Worm (Caenorhabditis elegans) whole organism, late embryonic: Measurements from ENCODE around the gene B0218.5.

Experiments
- F13H6.1 ChIP-seq: sonication (generic microtip); optimal IDR thresholded peaks from 2 replicates; lab custom pipeline; 2016; ENCODE audit warnings: missing genetic modification characterization, missing compliant biosample characterization
- K02D7.2 ChIP-seq: sonication (generic microtip); optimal IDR thresholded peaks from 2 replicates; lab custom pipeline; 2017; ENCODE audit warnings: mild to moderate bottlenecking, missing genetic modification characterization, missing compliant biosample characterization
- K09A11.1 ChIP-seq: sonication (generic microtip); optimal IDR thresholded peaks from 2 replicates; lab custom pipeline; 2017; ENCODE audit warnings: antibody characterized with exemption, mild to moderate bottlenecking, missing genetic modification characterization, missing compliant biosample characterization; ENCODE audit not compliant: insufficient read depth
- T23F11.4 ChIP-seq: fragments of 200-800 bp; sonication (Bioruptor generic); optimal IDR thresholded peaks from 2 replicates; lab custom pipeline; 2018; ENCODE audit warnings: mild to moderate bottlenecking, missing genetic modification characterization, missing compliant biosample characterization
- Y22D7AL.16 ChIP-seq: sonication (generic microtip); optimal IDR thresholded peaks from 2 replicates; lab custom pipeline; 2016; ENCODE audit warnings: missing genetic modification characterization, missing compliant biosample characterization
- ahr-1 ChIP-seq: sonication (generic microtip); optimal IDR thresholded peaks from 2 replicates; lab custom pipeline; 2016; ENCODE audit warnings: missing genetic modification characterization, missing compliant biosample characterization
- ama-1 ChIP-seq: fragments of 150-350 bp; optimal IDR thresholded peaks from 2 replicates; lab custom pipeline; 2014
- ceh-14 ChIP-seq: sonication (generic microtip); optimal IDR thresholded peaks from 2 replicates; lab custom pipeline; 2016; ENCODE audit warnings: missing genotype, missing genetic modification characterization, missing compliant biosample characterization
- ceh-19 ChIP-seq: fragments of 200-800 bp; sonication (Bioruptor generic); optimal IDR thresholded peaks from 2 replicates; lab custom pipeline; 2018; ENCODE audit warnings: mild to moderate bottlenecking, missing genetic modification characterization, missing compliant biosample characterization
- ceh-2 ChIP-seq: sonication (generic microtip); optimal IDR thresholded peaks from 2 replicates; lab custom pipeline; 2016; ENCODE audit warnings: missing genotype, missing genetic modification characterization, missing compliant biosample characterization
- ceh-30 ChIP-seq: fragments of 150-350 bp; optimal IDR thresholded peaks from 2 replicates; lab custom pipeline; 2014; ENCODE audit warnings: missing biosample characterization, missing genetic modification characterization
- ceh-45 ChIP-seq: fragments of 200-800 bp; sonication (Bioruptor generic); IDR thresholded peaks from 2 replicates; pipeline ENCODE4 v1.3.6; 2022; ENCODE audit warnings: missing genetic modification reagents, missing genetic modification characterization, missing compliant biosample characterization
- ceh-6 ChIP-seq: fragments of 200-800 bp; sonication (Bioruptor generic); optimal IDR thresholded peaks from 2 replicates; lab custom pipeline; 2018; ENCODE audit warnings: mild to moderate bottlenecking, missing genetic modification characterization, missing compliant biosample characterization
- ceh-9 ChIP-seq: sonication (generic microtip); optimal IDR thresholded peaks from 2 replicates; lab custom pipeline; 2016; ENCODE audit warnings: mild to moderate bottlenecking, missing genetic modification characterization, inconsistent platforms, missing compliant biosample characterization
- che-1 ChIP-seq: sonication (generic microtip); optimal IDR thresholded peaks from 2 replicates; lab custom pipeline; 2016; ENCODE audit warnings: mild to moderate bottlenecking, missing genetic modification characterization, missing compliant biosample characterization
- elt-4 ChIP-seq: sonication (generic microtip); optimal IDR thresholded peaks from 2 replicates; lab custom pipeline; 2016; ENCODE audit warnings: missing genetic modification characterization, missing compliant biosample characterization
- fax-1 ChIP-seq: sonication (generic microtip); optimal IDR thresholded peaks from 2 replicates; lab custom pipeline; 2016; ENCODE audit warnings: missing genotype, missing genetic modification characterization, missing compliant biosample characterization
- fkh-10 ChIP-seq: fragments of 150-350 bp; optimal IDR thresholded peaks from 2 replicates; lab custom pipeline; 2014; ENCODE audit warnings: missing biosample characterization, missing genetic modification reagents, missing genetic modification characterization
- hlh-13 ChIP-seq: fragments of 200-800 bp; sonication (Bioruptor generic); optimal IDR thresholded peaks from 2 replicates; lab custom pipeline; 2018; ENCODE audit warnings: mild to moderate bottlenecking, missing genetic modification characterization, missing compliant biosample characterization
- hlh-15 ChIP-seq: sonication (generic microtip); optimal IDR thresholded peaks from 2 replicates; lab custom pipeline; 2016; ENCODE audit warnings: missing genetic modification characterization, missing compliant biosample characterization
- hlh-30 ChIP-seq: sonication (generic microtip); optimal IDR thresholded peaks from 2 replicates; lab custom pipeline; 2017; ENCODE audit warnings: antibody characterized with exemption, missing genetic modification characterization, missing compliant biosample characterization; ENCODE audit not compliant: insufficient read depth
- lin-11 ChIP-seq: fragments of 200-800 bp; sonication (Bioruptor generic); optimal IDR thresholded peaks from 2 replicates; lab custom pipeline; 2018; ENCODE audit warnings: mild to moderate bottlenecking, missing genetic modification characterization, missing compliant biosample characterization
- madf-2 ChIP-seq: sonication (generic microtip); optimal IDR thresholded peaks from 2 replicates; lab custom pipeline; 2017; ENCODE audit warnings: missing genetic modification characterization, missing compliant biosample characterization
- mec-3 ChIP-seq: sonication (generic microtip); optimal IDR thresholded peaks from 2 replicates; lab custom pipeline; 2016; ENCODE audit warnings: borderline replicate concordance, missing genetic modification characterization, missing compliant biosample characterization
- nfya-1 ChIP-seq: sonication (generic microtip); optimal IDR thresholded peaks from 2 replicates; lab custom pipeline; 2017; ENCODE audit warnings: missing genetic modification characterization, mild to moderate bottlenecking, missing compliant biosample characterization, antibody characterized with exemption, moderate library complexity
- npax-4 ChIP-seq: sonication (generic microtip); optimal IDR thresholded peaks from 2 replicates; lab custom pipeline; 2016; ENCODE audit warnings: missing genetic modification characterization, missing compliant biosample characterization
- pha-4 ChIP-seq: fragments of 150-350 bp; optimal IDR thresholded peaks from 2 replicates; lab custom pipeline; 2018; ENCODE audit warnings: missing biosample characterization, missing genetic modification reagents, missing genetic modification characterization
- pros-1 ChIP-seq: fragments of 150-350 bp; optimal IDR thresholded peaks from 2 replicates; lab custom pipeline; 2014; ENCODE audit warnings: missing biosample characterization, missing genetic modification reagents, missing genetic modification characterization
- ref-2 ChIP-seq: sonication (generic microtip); optimal IDR thresholded peaks from 2 replicates; lab custom pipeline; 2016; ENCODE audit warnings: missing genetic modification characterization, missing compliant biosample characterization
- sdc-2 ChIP-seq: sonication (generic microtip); optimal IDR thresholded peaks from 2 replicates; lab custom pipeline; 2016; ENCODE audit warnings: missing genotype, missing genetic modification characterization, missing compliant biosample characterization
- syd-9 ChIP-seq: sonication (generic microtip); optimal IDR thresholded peaks from 2 replicates; lab custom pipeline; 2016; ENCODE audit warnings: mild to moderate bottlenecking, missing genetic modification characterization, moderate library complexity, missing compliant biosample characterization
- tbx-2 ChIP-seq: sonication (generic microtip); optimal IDR thresholded peaks from 2 replicates; lab custom pipeline; 2016; ENCODE audit warnings: missing genetic modification characterization, missing compliant biosample characterization
- tbx-7 ChIP-seq: sonication (generic microtip); optimal IDR thresholded peaks from 2 replicates; lab custom pipeline; 2016; ENCODE audit warnings: missing genotype, missing genetic modification characterization, missing compliant biosample characterization
- unc-3 ChIP-seq, 2 experiments: fragments of 200-800 bp in 1 of 2; sonication (Bioruptor generic) in 1 of 2; sonication (generic microtip) in 1 of 2; conservative IDR thresholded peaks in 1 of 2; optimal IDR thresholded peaks in 1 of 2; 2 replicates each; pipeline versions ENCODE4 v1.3.6 to Lab custom; 2016 to 2022; ENCODE audit warnings: missing compliant biosample characterization in 2 of 2, missing genetic modification characterization in 2 of 2, missing genetic modification reagents in 1 of 2
- zip-5 ChIP-seq: sonication (generic microtip); optimal IDR thresholded peaks from 2 replicates; lab custom pipeline; 2016; ENCODE audit warnings: missing genetic modification characterization, missing compliant biosample characterization
- ztf-16 ChIP-seq: sonication (generic microtip); optimal IDR thresholded peaks from 2 replicates; lab custom pipeline; 2017; ENCODE audit warnings: missing genetic modification characterization, missing compliant biosample characterization

B0218.5 gene

ce11 chrIV:8154966-8155365 is 2.1 kb downstream of the B0218.5 start:
- TF ChIP-seq lin-11 (no peak), ceh-2 (tag; lab: Kevin White, UChicago) (no peak), che-1 (tag; lab: Kevin White, UChicago) (no peak), ceh-30 (tag; lab: Kevin White, UChicago) (no peak), mec-3 (tag; lab: Kevin White, UChicago) (no peak), F13H6.1 (tag; lab: Kevin White, UChicago) (no peak), ceh-45 (no peak), nfya-1 (tag; lab: Kevin White, UChicago) (no peak), T23F11.4 (GFP tag; lab: Kevin White, UChicago) (no peak), pros-1 (tag; lab: Kevin White, UChicago) (no peak), ceh-9 (tag; lab: Kevin White, UChicago) (no peak), ceh-19 (GFP tag; lab: Kevin White, UChicago) (no peak), hlh-13 (GFP tag; lab: Kevin White, UChicago) (no peak), tbx-7 (no peak), ceh-6 (GFP tag; lab: Kevin White, UChicago) (no peak)
- TF ChIP-seq, all 69 proteins: peak for 0

ce11 chrIV:8153163-8153562 is 3.9 kb downstream of the B0218.5 start:
- TF ChIP-seq ceh-14 (no peak), zip-5 (tag; lab: Kevin White, UChicago) (no peak), F13H6.1 (tag; lab: Kevin White, UChicago) (no peak), pha-4 (tag; lab: Kevin White, UChicago) (no peak), tbx-2 (tag; lab: Kevin White, UChicago) (no peak), K02D7.2 (tag; lab: Kevin White, UChicago) (no peak), ztf-16 (no peak), hlh-13 (GFP tag; lab: Kevin White, UChicago) (no peak), hlh-15 (tag; lab: Kevin White, UChicago) (no peak), madf-2 (no peak), fkh-10 (GFP tag; lab: Kevin White, UChicago) (no peak), nfya-1 (tag; lab: Kevin White, UChicago) (no peak), Y22D7AL.16 (tag; lab: Kevin White, UChicago) (no peak), ahr-1 (no peak)
- TF ChIP-seq, all 69 proteins: peak for 0

DNA sequence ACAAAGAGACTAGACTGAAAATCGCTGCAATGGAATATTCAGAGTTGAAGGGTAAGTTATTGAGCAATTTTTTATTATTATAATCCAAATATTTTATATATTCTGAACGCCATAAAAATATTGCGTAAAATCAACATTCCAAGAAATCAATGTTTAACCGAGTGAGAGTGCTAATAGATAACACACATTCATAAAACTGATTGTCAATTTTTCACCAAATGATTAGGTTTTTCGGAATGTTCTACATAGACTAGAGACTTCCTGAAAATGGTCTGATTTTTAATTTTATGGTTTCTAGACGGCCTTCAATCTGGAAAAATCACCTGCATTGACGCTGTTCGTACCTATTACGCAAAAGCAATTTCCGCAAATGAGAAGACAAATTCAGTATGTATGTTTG is 4.4 kb downstream of the B0218.5 start:
- TF ChIP-seq K09A11.1 (tag; lab: Kevin White, UChicago) (no peak), tbx-2 (tag; lab: Kevin White, UChicago) (no peak), ama-1 (lab: Kevin White, UChicago) (no peak), F13H6.1 (tag; lab: Kevin White, UChicago) (no peak), npax-4 (tag; lab: Kevin White, UChicago) (no peak), mec-3 (tag; lab: Kevin White, UChicago) (no peak), hlh-30 (tag; lab: Kevin White, UChicago) (no peak), elt-4 (no peak), ceh-19 (GFP tag; lab: Kevin White, UChicago) (no peak), ref-2 (tag; lab: Kevin White, UChicago) (no peak)

DNA sequence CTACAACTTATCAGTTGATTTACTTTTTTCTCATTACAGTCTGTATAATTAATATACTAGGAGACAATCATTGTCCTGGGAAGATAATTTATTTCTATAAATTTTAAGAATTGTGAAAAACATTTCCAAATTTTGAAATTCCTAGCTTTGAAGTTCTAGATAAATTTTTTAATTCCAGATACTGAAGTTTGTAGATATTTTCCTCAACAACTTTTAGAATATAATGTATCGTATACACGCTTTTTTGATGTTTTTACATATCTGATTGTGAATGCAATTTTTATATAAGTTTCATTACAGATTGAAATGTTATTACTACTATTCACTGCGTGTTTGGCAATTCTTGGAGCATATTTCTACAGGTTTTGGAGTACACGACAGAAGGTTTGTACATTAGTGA is 4.9 kb downstream of the B0218.5 start, which contains the start of gene faah-2:
TSS of gene faah-2 (plus strand) at position 301 of the 400 bp plus-strand sequence.
- TF ChIP-seq fax-1 (tag; lab: Kevin White, UChicago) (no peak), pha-4 (tag; lab: Kevin White, UChicago) (no peak), sdc-2 (tag; lab: Kevin White, UChicago) (no peak)
- TF ChIP-seq, all 69 proteins: peak for 0

ce11 chrIV:8151721-8152120 is 5.3 kb downstream of the B0218.5 start:
- TF ChIP-seq unc-3 (GFP tag; conservative IDR thresholded peaks at IDR 0.05; lab: Robert Waterston, UW) (no peak), unc-3 (tag; optimal IDR thresholded peaks at IDR 0.05; lab: Kevin White, UChicago) (no peak), syd-9 (tag; lab: Kevin White, UChicago) (no peak), F13H6.1 (tag; lab: Kevin White, UChicago) (no peak), hlh-15 (tag; lab: Kevin White, UChicago) (no peak)
